Comparison of ENCODE assay signal across 3 fruit fly cellular contexts in genomic region chr2L:630177-630576, dm6.
TF ChIP-seq lines count a peak whose summit lies in the region.

No protein-coding gene starts in this region.

- no peak for TF ChIP-seq CTCF in whole organism, embryonic (GFP tag; optimal IDR thresholded peaks at IDR 0.05; lab: Kevin White, UChicago)

TF ChIP-seq in whole organism, embryonic, 481 proteins besides CTCF, POLR2A, EP300 and RAD21:
- TF ChIP-seq Drgx (GFP tag; IDR thresholded peaks at IDR 0.05; lab: Robert Waterston, UW) (peak; percentile 76), disco-r (GFP tag; optimal IDR thresholded peaks at IDR 0.05; lab: Kevin White, UChicago) (no peak), CG1832 (GFP tag; optimal IDR thresholded peaks at IDR 0.05; lab: Kevin White, UChicago) (no peak), Dad (GFP tag; optimal IDR thresholded peaks at IDR 0.05; lab: Kevin White, UChicago) (no peak), cato (GFP tag; optimal IDR thresholded peaks at IDR 0.05; lab: Kevin White, UChicago; ENCODE audit: borderline replicate concordance) (no peak), nmo (GFP tag; optimal IDR thresholded peaks at IDR 0.05; lab: Kevin White, UChicago) (no peak)

TF ChIP-seq in whole organism, prepupa, 60 proteins besides CTCF, POLR2A, EP300 and RAD21:
- TF ChIP-seq Smox (GFP tag; optimal IDR thresholded peaks at IDR 0.05; lab: Kevin White, UChicago) = no peak
- no peak for TF ChIP-seq cyc (GFP tag; optimal IDR thresholded peaks at IDR 0.05; lab: Kevin White, UChicago)
- TF ChIP-seq fd85E (GFP tag; optimal IDR thresholded peaks at IDR 0.05; lab: Kevin White, UChicago) = no peak
- no peak for TF ChIP-seq CG11762 (GFP tag; optimal IDR thresholded peaks at IDR 0.05; lab: Kevin White, UChicago; ENCODE audit: insufficient read depth)
- no peak for TF ChIP-seq Ets96B (tag; optimal IDR thresholded peaks at IDR 0.05; lab: Kevin White, UChicago)
- peak; percentile 1 for TF ChIP-seq pdm3 (GFP tag; optimal IDR thresholded peaks at IDR 0.05; lab: Kevin White, UChicago)
- no peak for TF ChIP-seq CG8632 (GFP tag; optimal IDR thresholded peaks at IDR 0.05; lab: Kevin White, UChicago)
- no peak for TF ChIP-seq CG3032 (tag; optimal IDR thresholded peaks at IDR 0.05; lab: Kevin White, UChicago)
- 0 out of 3 replicates have a peak, but pooled peaks have one; percentile 26 for TF ChIP-seq CG6163 (GFP tag; IDR thresholded peaks at IDR 0.05; lab: Robert Waterston, UW)
- no peak for TF ChIP-seq CG16779 (tag; optimal IDR thresholded peaks at IDR 0.05; lab: Kevin White, UChicago)
- TF ChIP-seq CG15336 (GFP tag; IDR thresholded peaks at IDR 0.05; lab: Robert Waterston, UW) = peak; percentile 64
- TF ChIP-seq CG8119 (GFP tag; IDR thresholded peaks at IDR 0.05; lab: Robert Waterston, UW) = peak; percentile 32; the same call in 1 of the 3 replicates
- TF ChIP-seq CG32006 (GFP tag; optimal IDR thresholded peaks at IDR 0.05; lab: Kevin White, UChicago) = peak; percentile 48
- peak; percentile 46; the same call in 1 of the 2 replicates for TF ChIP-seq CG11294 (GFP tag; IDR thresholded peaks at IDR 0.05; lab: Robert Waterston, UW)
- no peak for TF ChIP-seq CG7368 (GFP tag; optimal IDR thresholded peaks at IDR 0.05; lab: Kevin White, UChicago)
- TF ChIP-seq CG6808 (GFP tag; optimal IDR thresholded peaks at IDR 0.05; lab: Kevin White, UChicago) = no peak
- TF ChIP-seq Hr39 (GFP tag; optimal IDR thresholded peaks at IDR 0.05; lab: Kevin White, UChicago) = no peak
- no peak for TF ChIP-seq vri (GFP tag; optimal IDR thresholded peaks at IDR 0.05; lab: Kevin White, UChicago)
- no peak for TF ChIP-seq dac (GFP tag; optimal IDR thresholded peaks at IDR 0.05; lab: Kevin White, UChicago)
- peak; percentile 4 for TF ChIP-seq net (GFP tag; optimal IDR thresholded peaks at IDR 0.05; lab: Kevin White, UChicago)
- TF ChIP-seq Lpt (GFP tag; optimal IDR thresholded peaks at IDR 0.05; lab: Kevin White, UChicago) = no peak
- no peak for TF ChIP-seq CG6792 (GFP tag; optimal IDR thresholded peaks at IDR 0.05; lab: Kevin White, UChicago)
- TF ChIP-seq Eip78C (GFP tag; lab: Kevin White, UChicago) = peak; percentile 73
- TF ChIP-seq eg (GFP tag; IDR thresholded peaks at IDR 0.05; lab: Robert Waterston, UW) = peak; percentile 68; the same call in 2 of the 3 replicates
- TF ChIP-seq Ets21C (GFP tag; optimal IDR thresholded peaks at IDR 0.05; lab: Kevin White, UChicago) = no peak
- TF ChIP-seq acj6 (GFP tag; optimal IDR thresholded peaks at IDR 0.05; lab: Kevin White, UChicago) = no peak
- TF ChIP-seq achi (GFP tag; optimal IDR thresholded peaks at IDR 0.05; lab: Kevin White, UChicago) = peak; percentile 13
- peak; percentile 20 for TF ChIP-seq OdsH (GFP tag; optimal IDR thresholded peaks at IDR 0.05; lab: Kevin White, UChicago)
- no peak for TF ChIP-seq lz (GFP tag; optimal IDR thresholded peaks at IDR 0.05; lab: Kevin White, UChicago)
- no peak for TF ChIP-seq spab (GFP tag; optimal IDR thresholded peaks at IDR 0.05; lab: Kevin White, UChicago)

TF ChIP-seq in whole organism, pupa, 21 proteins besides CTCF, POLR2A, EP300 and RAD21:
- TF ChIP-seq CG13204 (GFP tag; optimal IDR thresholded peaks at IDR 0.05; lab: Kevin White, UChicago) (no peak), D1 (tag; optimal IDR thresholded peaks at IDR 0.05; lab: Kevin White, UChicago) (no peak), CG10348 (GFP tag; IDR thresholded peaks at IDR 0.05; lab: Robert Waterston, UW) (peak; percentile 33; the same call in 1 of the 2 replicates), CG15710 (tag; optimal IDR thresholded peaks at IDR 0.05; lab: Kevin White, UChicago) (no peak), CG34367 (tag; optimal IDR thresholded peaks at IDR 0.05; lab: Kevin White, UChicago) (no peak), Pif1B (GFP tag; optimal IDR thresholded peaks at IDR 0.05; lab: Kevin White, UChicago) (no peak), rn (GFP tag; IDR thresholded peaks at IDR 0.05; lab: Robert Waterston, UW) (no peak), EcR (GFP tag; optimal IDR thresholded peaks at IDR 0.05; lab: Kevin White, UChicago) (no peak), CG12605 (GFP tag; IDR thresholded peaks at IDR 0.05; lab: Robert Waterston, UW) (no peak), CG14655 (GFP tag; optimal IDR thresholded peaks at IDR 0.05; lab: Kevin White, UChicago) (peak; percentile 11), CG8301 (tag; optimal IDR thresholded peaks at IDR 0.05; lab: Kevin White, UChicago) (no peak), CG9948 (tag; optimal IDR thresholded peaks at IDR 0.05; lab: Kevin White, UChicago) (no peak), gl (tag; optimal IDR thresholded peaks at IDR 0.05; lab: Kevin White, UChicago) (no peak), CG17806 (tag; optimal IDR thresholded peaks at IDR 0.05; lab: Kevin White, UChicago) (no peak), CG8159 (tag; optimal IDR thresholded peaks at IDR 0.05; lab: Kevin White, UChicago) (no peak), CG4496 (GFP tag; IDR thresholded peaks at IDR 0.05; lab: Robert Waterston, UW) (0 out of 3 replicates have a peak, but pooled peaks have one; percentile 38), CG32121 (GFP tag; IDR thresholded peaks at IDR 0.05; lab: Robert Waterston, UW) (peak; percentile 59), Snoo (tag; optimal IDR thresholded peaks at IDR 0.05; lab: Kevin White, UChicago) (no peak), fd96Ca (GFP tag; IDR thresholded peaks at IDR 0.05; lab: Robert Waterston, UW) (peak; percentile 73), Ets98B (GFP tag; IDR thresholded peaks at IDR 0.05; lab: Robert Waterston, UW) (peak; percentile 29; the same call in 1 of the 2 replicates), Pif1A (GFP tag; optimal IDR thresholded peaks at IDR 0.05; lab: Kevin White, UChicago) (no peak)
